Worm (Caenorhabditis elegans): ENCODE data around the gene glo-1.
A peak's percentile ranks its signal among the peaks of the same experiment; 100 is the strongest.

The glo-1 gene

DNA sequence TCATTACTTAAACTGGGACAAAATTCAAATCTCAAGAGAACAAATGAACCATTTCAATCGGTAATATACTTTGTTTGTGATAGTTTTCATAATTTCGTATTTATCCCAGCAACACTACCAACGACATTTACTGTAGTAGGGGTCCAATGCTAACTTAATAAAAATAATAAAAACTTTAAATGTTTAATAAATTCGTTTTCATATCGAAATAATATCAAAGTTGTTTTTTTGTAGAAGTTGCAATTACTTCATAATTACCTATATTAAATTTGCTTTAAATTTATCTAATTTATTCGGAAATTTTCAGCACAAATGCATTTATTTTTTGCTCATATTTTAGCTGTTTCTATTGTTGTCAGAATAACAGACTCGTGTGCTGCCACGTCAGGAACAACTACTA, 15.7 kb downstream of the glo-1 start, which contains the start of gene R07B1.6:
Gene R07B1.6, plus strand, starts transcription at position 301 of the 400 bp plus-strand sequence.
- no peak for TF ChIP-seq nhr-47 (tag; optimal IDR thresholded peaks at IDR 0.05)
- TF ChIP-seq hpl-2 (GFP tag; optimal IDR thresholded peaks at IDR 0.05), result no peak
- TF ChIP-seq sup-37 (GFP tag; optimal IDR thresholded peaks at IDR 0.05), result no peak
- no peak for TF ChIP-seq unc-62 (GFP tag; optimal IDR thresholded peaks at IDR 0.05)
- no peak for TF ChIP-seq mef-2 (tag; optimal IDR thresholded peaks at IDR 0.05)
- no peak for TF ChIP-seq ets-5 (GFP tag; IDR thresholded peaks at IDR 0.05)
- TF ChIP-seq lin-35 (GFP tag; optimal IDR thresholded peaks at IDR 0.05), result no peak
- no peak for TF ChIP-seq ceh-63 (GFP tag; optimal IDR thresholded peaks at IDR 0.05)

ce11 chrX:9862916-9863624, 18.9 kb downstream of the glo-1 start, which contains the start of the genes gst-36 and R07B1.5:
Gene gst-36, minus strand, starts transcription at chrX:9862960.
Gene R07B1.5, plus strand, starts transcription at chrX:9863580.
- no peak for TF ChIP-seq lir-3 (tag; optimal IDR thresholded peaks at IDR 0.05; ENCODE audit: poor library complexity)
- TF ChIP-seq swsn-7 (tag; optimal IDR thresholded peaks at IDR 0.05), result no peak
- TF ChIP-seq ceh-90 (tag; optimal IDR thresholded peaks at IDR 0.05), result no peak
- no peak for TF ChIP-seq Y116A8C.19 (tag; optimal IDR thresholded peaks at IDR 0.05; ENCODE audit: borderline replicate concordance)
- TF ChIP-seq nhr-71 (tag; optimal IDR thresholded peaks at IDR 0.05), result peak; percentile 44
- peak; percentile 71 for TF ChIP-seq pqm-1 (tag; optimal IDR thresholded peaks at IDR 0.05)
- peak; percentile 79 for TF ChIP-seq elt-2 (tag; optimal IDR thresholded peaks at IDR 0.05)
- no peak for TF ChIP-seq blmp-1 (tag; optimal IDR thresholded peaks at IDR 0.05)
- no peak for TF ChIP-seq lin-13 (GFP tag; optimal IDR thresholded peaks at IDR 0.05)
- TF ChIP-seq aha-1 (tag; optimal IDR thresholded peaks at IDR 0.05), result no peak
- peak; percentile 3 for TF ChIP-seq sox-4 (tag; optimal IDR thresholded peaks at IDR 0.05)
- no peak for TF ChIP-seq vab-15 (tag; optimal IDR thresholded peaks at IDR 0.05)
- no peak for TF ChIP-seq isw-1 (GFP tag; IDR thresholded peaks at IDR 0.05)
- no peak for TF ChIP-seq unc-30 (tag; optimal IDR thresholded peaks at IDR 0.05)
- TF ChIP-seq lin-35 (GFP tag; optimal IDR thresholded peaks at IDR 0.05), result peak in 1 of 2 experiments; percentile 14
- TF ChIP-seq dsc-1 (tag; optimal IDR thresholded peaks at IDR 0.05), result no peak
- no peak for TF ChIP-seq snpc-4 (tag; optimal IDR thresholded peaks at IDR 0.05)
- no peak for TF ChIP-seq grh-1 (GFP tag; IDR thresholded peaks at IDR 0.05)
- peak; percentile 46 for TF ChIP-seq snu-23 (GFP tag; optimal IDR thresholded peaks at IDR 0.05)
- TF ChIP-seq nhr-11 (tag; optimal IDR thresholded peaks at IDR 0.05), result no peak
- TF ChIP-seq hlh-4 (tag; optimal IDR thresholded peaks at IDR 0.05), result no peak
- peak; percentile 10 for TF ChIP-seq fkh-8 (tag; optimal IDR thresholded peaks at IDR 0.05)
- peak; percentile 31 for TF ChIP-seq nhr-20 (tag; optimal IDR thresholded peaks at IDR 0.05)
- no peak for TF ChIP-seq nhr-77 (tag; optimal IDR thresholded peaks at IDR 0.05)
- TF ChIP-seq xbp-1 (tag; optimal IDR thresholded peaks at IDR 0.05), result no peak
- no peak for TF ChIP-seq lin-39 (tag; optimal IDR thresholded peaks at IDR 0.05)
- no peak for TF ChIP-seq ets-5 (GFP tag; IDR thresholded peaks at IDR 0.05)
- TF ChIP-seq lin-14 (GFP tag; optimal IDR thresholded peaks at IDR 0.05), result peak; percentile 8

DNA sequence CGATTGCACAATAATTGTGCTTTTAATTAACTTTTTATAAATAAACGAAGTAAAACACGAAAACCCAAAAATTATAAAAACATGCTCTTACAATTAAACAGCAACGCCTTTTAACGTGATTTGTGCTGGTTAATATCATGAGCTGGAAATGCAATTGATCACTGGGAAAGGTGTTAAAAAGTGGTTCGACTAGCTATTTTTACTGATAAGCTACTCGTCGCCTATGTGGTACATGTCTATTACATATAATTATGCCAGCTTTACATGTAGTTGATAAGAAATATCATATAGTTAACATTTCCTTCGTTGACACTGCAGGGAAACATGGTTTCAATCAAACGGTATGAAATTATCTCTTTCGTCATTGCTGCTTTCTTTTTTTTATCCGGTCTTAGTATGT, 23.9 kb downstream of the glo-1 start, which contains the start of gene scav-5:
Gene scav-5, plus strand, starts transcription at position 297 of the 400 bp plus-strand sequence.
- no peak for TF ChIP-seq efl-1 (optimal IDR thresholded peaks at IDR 0.05)
- peak in 1 of 2 experiments; percentile 69 for TF ChIP-seq efl-1 (GFP tag; optimal IDR thresholded peaks at IDR 0.05 in 1 of 2)
- TF ChIP-seq unc-30 (tag; optimal IDR thresholded peaks at IDR 0.05), result no peak
- TF ChIP-seq lin-35 (GFP tag; optimal IDR thresholded peaks at IDR 0.05), result peak in 1 of 2 experiments; percentile 37
- no peak for TF ChIP-seq nhr-85 (tag)
- no peak for TF ChIP-seq tbx-2 (tag; optimal IDR thresholded peaks at IDR 0.05)
- TF ChIP-seq nhr-77 (tag; optimal IDR thresholded peaks at IDR 0.05), result no peak
- TF ChIP-seq pax-3 (tag; optimal IDR thresholded peaks at IDR 0.05), result no peak
- no peak for TF ChIP-seq nhr-19 (GFP tag; conservative IDR thresholded peaks at IDR 0.05)
- no peak for TF ChIP-seq mab-9 (GFP tag; IDR thresholded peaks at IDR 0.05)
- TF ChIP-seq sox-4 (tag; optimal IDR thresholded peaks at IDR 0.05), result no peak
- TF ChIP-seq lin-14 (GFP tag; optimal IDR thresholded peaks at IDR 0.05), result peak; percentile 20
- no peak for TF ChIP-seq ztf-4 (tag; optimal IDR thresholded peaks at IDR 0.05)
- no peak for TF ChIP-seq C16A3.4 (tag; optimal IDR thresholded peaks at IDR 0.05)
- TF ChIP-seq fkh-8 (tag; optimal IDR thresholded peaks at IDR 0.05), result no peak
- TF ChIP-seq ces-1 (GFP tag; optimal IDR thresholded peaks at IDR 0.05), result no peak
- no peak for TF ChIP-seq ceh-90 (tag; optimal IDR thresholded peaks at IDR 0.05)
- TF ChIP-seq snpc-4 (tag; optimal IDR thresholded peaks at IDR 0.05), result no peak
- no peak for TF ChIP-seq vab-15 (tag; optimal IDR thresholded peaks at IDR 0.05)
- no peak for TF ChIP-seq sptf-1 (tag; optimal IDR thresholded peaks at IDR 0.05)
- TF ChIP-seq blmp-1 (tag; optimal IDR thresholded peaks at IDR 0.05), result no peak
- no peak for TF ChIP-seq dpl-1 (GFP tag; optimal IDR thresholded peaks at IDR 0.05)
- no peak for TF ChIP-seq unc-86 (tag; optimal IDR thresholded peaks at IDR 0.05)
- no peak for TF ChIP-seq hlh-4 (tag; optimal IDR thresholded peaks at IDR 0.05)
- no peak for TF ChIP-seq lin-15B (tag; optimal IDR thresholded peaks at IDR 0.05)
- TF ChIP-seq nhr-76 (tag; optimal IDR thresholded peaks at IDR 0.05), result no peak
- TF ChIP-seq elt-2 (tag; optimal IDR thresholded peaks at IDR 0.05), result peak; percentile 90
